Fruit fly (Drosophila melanogaster): Measurements from ENCODE around the gene ChAT.
A peak's percentile ranks its signal among the peaks of the same experiment; 100 is the strongest.

The ChAT gene

dm6 chr3R:18758548-18759257 is 53.4 kb downstream of the ChAT start, which contains the start of gene Epg5 (continued):
- TF ChIP-seq wdn (GFP tag; IDR thresholded peaks at IDR 0.05) = peak; percentile 54; the same call in 1 of the 2 replicates
- TF ChIP-seq CG14014 (GFP tag; IDR thresholded peaks at IDR 0.05) = peak; percentile 81
- TF ChIP-seq CG33557 (GFP tag; optimal IDR thresholded peaks at IDR 0.05) = no peak
- TF ChIP-seq gro (GFP tag; optimal IDR thresholded peaks at IDR 0.05) = no peak
- peak; percentile 59 for TF ChIP-seq CG9609 (GFP tag; optimal IDR thresholded peaks at IDR 0.05)
- no peak for TF ChIP-seq CG17359 (tag; optimal IDR thresholded peaks at IDR 0.05)
- peak; percentile 69 for TF ChIP-seq tgo (GFP tag; IDR thresholded peaks at IDR 0.05)
- TF ChIP-seq CG3407 (GFP tag; optimal IDR thresholded peaks at IDR 0.05) = no peak
- no peak for TF ChIP-seq CG14050 (GFP tag; IDR thresholded peaks at IDR 0.05)
- TF ChIP-seq stwl (tag; optimal IDR thresholded peaks at IDR 0.05) = peak; percentile 70
- no peak for TF ChIP-seq CG4282 (GFP tag; optimal IDR thresholded peaks at IDR 0.05)
- TF ChIP-seq cg (GFP tag; optimal IDR thresholded peaks at IDR 0.05) = no peak
- TF ChIP-seq CG3726 (GFP tag; IDR thresholded peaks at IDR 0.05) = no peak
- TF ChIP-seq Bgb (GFP tag; IDR thresholded peaks at IDR 0.05; ENCODE audit: partially characterized antibody) = peak; percentile 96
- peak; percentile 77 for TF ChIP-seq CG9215 (GFP tag; IDR thresholded peaks at IDR 0.05)
- TF ChIP-seq cato (GFP tag; optimal IDR thresholded peaks at IDR 0.05; ENCODE audit: borderline replicate concordance) = peak; percentile 52
- peak; percentile 83 for TF ChIP-seq Ptx1 (GFP tag; IDR thresholded peaks at IDR 0.05)
- TF ChIP-seq CG17802 (tag; optimal IDR thresholded peaks at IDR 0.05) = no peak
- TF ChIP-seq CG10462 (GFP tag; optimal IDR thresholded peaks at IDR 0.05) = peak; percentile 30
- TF ChIP-seq fu2 (GFP tag; optimal IDR thresholded peaks at IDR 0.05) = peak; percentile 47
- peak; percentile 99 for TF ChIP-seq CG13287 (GFP tag; IDR thresholded peaks at IDR 0.05; ENCODE audit: partially characterized antibody)
- no peak for TF ChIP-seq twi (tag; optimal IDR thresholded peaks at IDR 0.05)
- TF ChIP-seq CG3995 (GFP tag; optimal IDR thresholded peaks at IDR 0.05) = peak; percentile 80
- TF ChIP-seq Tbp (GFP tag; optimal IDR thresholded peaks at IDR 0.05) = no peak
- TF ChIP-seq dimm (GFP tag; IDR thresholded peaks at IDR 0.05) = no peak
- TF ChIP-seq zf30C (GFP tag; optimal IDR thresholded peaks at IDR 0.05) = no peak
- peak; percentile 71 for TF ChIP-seq Mad (GFP tag; optimal IDR thresholded peaks at IDR 0.05)
- peak; percentile 81 for TF ChIP-seq dysf (GFP tag; IDR thresholded peaks at IDR 0.05)
- TF ChIP-seq CG10274 (GFP tag; optimal IDR thresholded peaks at IDR 0.05) = no peak
- no peak for TF ChIP-seq Vsx1 (GFP tag; optimal IDR thresholded peaks at IDR 0.05)
- TF ChIP-seq CG12236 (GFP tag; optimal IDR thresholded peaks at IDR 0.05) = no peak
- no peak for TF ChIP-seq gt (GFP tag; IDR thresholded peaks at IDR 0.05)
- no peak for TF ChIP-seq Sox102F (GFP tag; optimal IDR thresholded peaks at IDR 0.05)
- no peak for TF ChIP-seq odd (GFP tag; optimal IDR thresholded peaks at IDR 0.05)
- TF ChIP-seq fd96Cb (tag; optimal IDR thresholded peaks at IDR 0.05) = peak; percentile 50
- TF ChIP-seq otp (GFP tag; IDR thresholded peaks at IDR 0.05) = no peak
- peak; percentile 42 for TF ChIP-seq eyg (GFP tag; optimal IDR thresholded peaks at IDR 0.05)
- peak; percentile 71 for TF ChIP-seq CG15696 (tag; optimal IDR thresholded peaks at IDR 0.05)
- TF ChIP-seq CG12219 (GFP tag; optimal IDR thresholded peaks at IDR 0.05) = no peak
- peak; percentile 93 for TF ChIP-seq CG7928 (GFP tag; optimal IDR thresholded peaks at IDR 0.05)
- TF ChIP-seq p53 (GFP tag; optimal IDR thresholded peaks at IDR 0.05) = peak; percentile 11
- no peak for TF ChIP-seq chm (GFP tag; IDR thresholded peaks at IDR 0.05)
- peak; percentile 97 for TF ChIP-seq CG34224 (GFP tag; IDR thresholded peaks at IDR 0.05; ENCODE audit: partially characterized antibody)
- TF ChIP-seq CG8944 (GFP tag; optimal IDR thresholded peaks at IDR 0.05) = peak; percentile 67
- no peak for TF ChIP-seq lola (GFP tag; optimal IDR thresholded peaks at IDR 0.05)
- TF ChIP-seq ind (GFP tag; optimal IDR thresholded peaks at IDR 0.05) = peak; percentile 73
- no peak for TF ChIP-seq CG8290 (GFP tag; optimal IDR thresholded peaks at IDR 0.05)
- TF ChIP-seq CG8290 (tag; optimal IDR thresholded peaks at IDR 0.05) = no peak
- TF ChIP-seq CG1602 (GFP tag; optimal IDR thresholded peaks at IDR 0.05) = peak; percentile 66
- peak; percentile 20 for TF ChIP-seq ERR (GFP tag; optimal IDR thresholded peaks at IDR 0.05)

All from whole organism, embryonic.